Worm (Caenorhabditis elegans): Measurements from ENCODE around the gene tmed-1.

DNA sequence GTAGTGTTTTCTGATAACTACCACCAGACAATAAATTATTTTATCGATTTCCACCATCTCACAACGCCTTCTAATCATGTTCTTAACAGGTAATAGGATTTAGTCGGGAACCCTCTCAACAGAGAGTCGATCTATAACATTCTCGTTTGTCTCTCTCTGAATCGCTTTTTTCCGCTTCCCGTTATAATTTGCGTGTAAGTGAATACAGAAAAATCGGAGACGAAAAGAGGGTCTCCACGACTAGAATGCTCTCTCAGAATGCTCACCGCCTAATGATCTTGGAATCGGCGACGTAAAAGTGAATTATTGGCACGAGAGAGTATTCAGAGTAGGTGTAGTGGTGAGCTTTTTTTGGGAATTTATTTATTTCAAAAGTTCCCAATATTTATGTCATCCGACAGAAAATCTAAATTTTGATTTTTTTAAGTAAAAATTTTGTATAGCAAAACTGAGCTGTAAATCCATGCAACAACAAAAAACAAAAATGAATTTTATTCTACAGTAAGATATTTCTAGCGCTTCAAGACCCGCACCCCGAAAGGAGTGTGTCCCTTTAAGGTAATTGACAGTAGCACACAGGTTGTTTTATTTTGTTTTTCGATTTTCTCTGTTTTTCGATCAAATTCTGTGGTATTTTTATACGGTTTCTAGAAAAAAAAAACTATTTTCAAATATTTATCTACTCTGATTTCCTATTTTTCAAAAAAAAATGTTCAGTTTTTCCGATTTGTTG, 48.9 kb upstream of the tmed-1 start:
- TF ChIP-seq ets-7 (tag; optimal IDR thresholded peaks at IDR 0.05) (no peak), B0310.2 (tag; optimal IDR thresholded peaks at IDR 0.05) (no peak)
